Worm (Caenorhabditis elegans) whole organism, mixed stage, embryonic: ENCODE measurements around the gene C33C12.11.

Experiments used
- lin-13 ChIP-seq: fragments of 150-350 bp; optimal IDR thresholded peaks from 2 replicates; lab custom pipeline; 2014; ENCODE audit warnings: missing biosample characterization, missing genetic modification characterization
- nhr-12 ChIP-seq: fragments of 150-350 bp; optimal IDR thresholded peaks from 2 replicates; lab custom pipeline; 2014; ENCODE audit warnings: missing biosample characterization, missing genetic modification characterization

DNA sequence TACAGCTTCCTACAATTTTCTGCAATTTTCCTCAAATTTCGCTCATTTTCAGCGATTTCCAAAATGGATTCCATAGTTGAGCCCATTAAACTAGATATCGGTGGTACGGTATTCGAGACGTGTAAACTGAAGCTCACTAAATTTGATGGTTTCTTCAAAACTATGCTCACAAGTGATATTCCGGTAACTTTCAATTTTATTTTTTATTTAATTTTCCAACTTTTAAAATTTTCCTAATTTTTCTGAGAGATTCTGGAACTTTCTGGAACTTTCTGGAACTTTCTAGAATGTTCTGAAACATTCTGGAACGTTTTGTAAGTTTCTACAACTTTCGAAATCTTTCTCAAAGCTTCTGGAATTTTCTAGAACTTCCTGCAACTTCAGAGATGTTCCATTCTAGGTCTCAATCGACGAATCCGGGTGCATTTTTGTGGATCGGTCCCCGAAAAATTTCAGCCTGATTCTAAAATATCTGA is 16.7 kb downstream of the C33C12.11 start, which contains the start of gene C40A11.2:
- TF ChIP-seq lin-13 (tag; lab: Kevin White, UChicago) (no peak), nhr-12 (tag; lab: Kevin White, UChicago) (no peak)
